Worm (Caenorhabditis elegans): ENCODE measurements around the gene clec-42.

DNA sequence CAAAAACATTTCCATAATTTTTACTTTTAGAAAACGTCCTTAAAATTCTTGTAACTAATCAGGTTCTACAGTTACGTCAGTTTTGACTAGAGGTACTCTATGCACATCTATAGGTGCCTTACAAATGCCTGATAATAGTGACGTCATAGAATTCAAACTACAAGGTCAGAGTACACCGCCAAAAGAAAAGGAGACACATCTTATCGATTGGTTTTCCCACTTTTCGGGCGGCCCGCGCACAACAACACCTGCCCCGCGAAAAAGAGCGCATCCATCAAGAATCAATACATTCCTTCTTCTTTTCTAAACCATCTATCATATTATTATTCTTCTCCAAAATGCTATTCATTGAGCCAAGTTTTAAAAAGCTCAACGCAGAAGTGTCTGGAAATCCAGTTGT, 11.5 kb upstream of the clec-42 start, which contains the start of gene C31G12.1:
- no peak for TF ChIP-seq ama-1 (optimal IDR thresholded peaks at IDR 0.05)
- TF ChIP-seq tra-4 (tag; optimal IDR thresholded peaks at IDR 0.05) = no peak
- TF ChIP-seq B0310.2 (tag; optimal IDR thresholded peaks at IDR 0.05) = no peak
- TF ChIP-seq flt-1 (GFP tag; IDR thresholded peaks at IDR 0.05) = no peak
- no peak for TF ChIP-seq aly-1 (tag; optimal IDR thresholded peaks at IDR 0.05)
- TF ChIP-seq tbx-37 (GFP tag; conservative IDR thresholded peaks at IDR 0.05) = no peak
- TF ChIP-seq sea-1 (GFP tag; conservative IDR thresholded peaks at IDR 0.05) = no peak
- TF ChIP-seq tbx-11 (GFP tag; IDR thresholded peaks at IDR 0.05) = no peak
- TF ChIP-seq scrt-1 (GFP tag; IDR thresholded peaks at IDR 0.05) = no peak
